Fruit fly (Drosophila melanogaster) whole organism, embryonic: Measurements from ENCODE around the gene CG12783.

Experiments
- BEAF-32 ChIP-seq: fragments of 200-800 bp; sonication (Bioruptor generic); optimal IDR thresholded peaks from 3 replicates; lab custom pipeline; 2017; ENCODE audit warnings: missing biosample characterization, missing genetic modification characterization, mild to moderate bottlenecking, moderate library complexity, missing genetic modification reagents
- Bteb2 ChIP-seq: fragments of 200-800 bp; sonication (Bioruptor generic); optimal IDR thresholded peaks from 2 replicates; lab custom pipeline; 2016; ENCODE audit warnings: missing biosample characterization, missing genetic modification characterization
- C15 ChIP-seq: fragments of 200-800 bp; sonication (Bioruptor generic); IDR thresholded peaks from 3 replicates; pipeline ENCODE4 v1.3.6; 2022; ENCODE audit warnings: missing biosample characterization, missing genetic modification characterization
- CG10147 ChIP-seq: fragments of 200-800 bp; sonication (Bioruptor generic); optimal IDR thresholded peaks from 2 replicates; lab custom pipeline; 2019; ENCODE audit warnings: missing biosample characterization, mild to moderate bottlenecking, missing genetic modification characterization, moderate library complexity
- CG10431 ChIP-seq: fragments of 200-800 bp; sonication (Bioruptor generic); optimal IDR thresholded peaks from 3 replicates; lab custom pipeline; 2018; ENCODE audit warnings: missing biosample characterization, mild to moderate bottlenecking, missing genetic modification characterization
- CG10979 ChIP-seq: fragments of 200-800 bp; sonication (Bioruptor generic); optimal IDR thresholded peaks from 2 replicates; lab custom pipeline; 2018; ENCODE audit warnings: missing biosample characterization, mild to moderate bottlenecking, missing genetic modification characterization, moderate library complexity
- CG11456 ChIP-seq: fragments of 200-800 bp; sonication (Bioruptor generic); IDR thresholded peaks from 3 replicates; pipeline ENCODE4 v1.3.6; 2022; ENCODE audit warnings: missing biosample characterization, missing genetic modification characterization
- CG11504 ChIP-seq: fragments of 200-800 bp; sonication (Bioruptor generic); optimal IDR thresholded peaks from 3 replicates; lab custom pipeline; 2019; ENCODE audit warnings: missing biosample characterization, mild to moderate bottlenecking, missing genetic modification characterization, moderate library complexity
- CG11695 ChIP-seq: fragments of 200-800 bp; sonication (Bioruptor generic); IDR thresholded peaks from 3 replicates; pipeline ENCODE4 v1.3.6; 2022; ENCODE audit warnings: missing biosample characterization, missing genetic modification characterization
- CG12299 ChIP-seq: fragments of 200-800 bp; sonication (Bioruptor generic); optimal IDR thresholded peaks from 2 replicates; lab custom pipeline; 2018; ENCODE audit warnings: missing biosample characterization, mild to moderate bottlenecking, missing genetic modification characterization
- CG13296 ChIP-seq: fragments of 200-800 bp; sonication (Bioruptor generic); optimal IDR thresholded peaks from 3 replicates; lab custom pipeline; 2018; ENCODE audit warnings: missing biosample characterization, mild to moderate bottlenecking, missing genetic modification characterization
- CG14050 ChIP-seq: fragments of 200-800 bp; sonication (Bioruptor generic); IDR thresholded peaks from 3 replicates; pipeline ENCODE4 v1.3.6; 2022; ENCODE audit warnings: missing biosample characterization, missing genetic modification characterization
- CG15601 ChIP-seq: fragments of 200-800 bp; sonication (Bioruptor generic); optimal IDR thresholded peaks from 3 replicates; lab custom pipeline; 2019; ENCODE audit warnings: missing biosample characterization, mild to moderate bottlenecking, missing genetic modification characterization, moderate library complexity
- CG1602 ChIP-seq: fragments of 200-800 bp; sonication (Bioruptor generic); optimal IDR thresholded peaks from 3 replicates; lab custom pipeline; 2016; ENCODE audit warnings: missing biosample characterization, missing genetic modification characterization
- CG16779 ChIP-seq: fragments of 200-800 bp; sonication (Bioruptor generic); IDR thresholded peaks from 2 replicates; pipeline ENCODE4 v1.3.6; 2022; ENCODE audit warnings: missing biosample characterization, missing genetic modification characterization
- CG2120 ChIP-seq: fragments of 200-800 bp; sonication (Bioruptor generic); optimal IDR thresholded peaks from 3 replicates; lab custom pipeline; 2016; ENCODE audit warnings: missing biosample characterization, missing genetic modification characterization
- CG3065 ChIP-seq: fragments of 200-800 bp; sonication (Bioruptor generic); optimal IDR thresholded peaks from 2 replicates; lab custom pipeline; 2016; ENCODE audit warnings: missing biosample characterization, missing genetic modification characterization
- CG4328 ChIP-seq: fragments of 200-800 bp; sonication (Bioruptor generic); optimal IDR thresholded peaks from 3 replicates; lab custom pipeline; 2017; ENCODE audit warnings: missing biosample characterization, missing genetic modification reagents, missing genetic modification characterization
- CG5245 ChIP-seq: fragments of 200-800 bp; sonication (Bioruptor generic); optimal IDR thresholded peaks from 3 replicates; lab custom pipeline; 2016; ENCODE audit warnings: missing biosample characterization, missing genetic modification characterization
- CG7271 ChIP-seq: fragments of 200-800 bp; sonication (Bioruptor generic); optimal IDR thresholded peaks from 2 replicates; lab custom pipeline; 2018; ENCODE audit warnings: missing biosample characterization, mild to moderate bottlenecking, missing genetic modification characterization, moderate library complexity
- CG7745 ChIP-seq: fragments of 200-800 bp; sonication (Bioruptor generic); optimal IDR thresholded peaks from 2 replicates; lab custom pipeline; 2018; ENCODE audit warnings: missing biosample characterization, mild to moderate bottlenecking, missing genetic modification characterization, moderate library complexity
- CG8089 ChIP-seq: fragments of 200-800 bp; sonication (Bioruptor generic); optimal IDR thresholded peaks from 3 replicates; lab custom pipeline; 2016; ENCODE audit warnings: missing biosample characterization, missing genetic modification characterization
- CrebB ChIP-seq: fragments of 200-800 bp; sonication (Bioruptor generic); optimal IDR thresholded peaks from 3 replicates; lab custom pipeline; 2018; ENCODE audit warnings: missing biosample characterization, mild to moderate bottlenecking, missing genetic modification characterization
- Dref ChIP-seq: fragments of 200-800 bp; sonication (Bioruptor generic); IDR thresholded peaks from 2 replicates; pipeline ENCODE4 v1.3.6; 2022; ENCODE audit warnings: missing biosample characterization, missing genetic modification characterization
- HLH4C ChIP-seq: fragments of 200-800 bp; sonication (Bioruptor generic); IDR thresholded peaks from 3 replicates; pipeline ENCODE4 v1.3.6; 2022; ENCODE audit warnings: missing biosample characterization, missing genetic modification characterization; ENCODE audit not compliant: partially characterized antibody
- Hmx ChIP-seq: fragments of 200-800 bp; sonication (Bioruptor generic); optimal IDR thresholded peaks from 2 replicates; lab custom pipeline; 2016; ENCODE audit warnings: missing biosample characterization, missing genetic modification characterization
- Jarid2 ChIP-seq: fragments of 200-800 bp; sonication (Bioruptor generic); optimal IDR thresholded peaks from 3 replicates; lab custom pipeline; 2017; ENCODE audit warnings: mild to moderate bottlenecking, missing biosample characterization, missing genetic modification reagents, missing genetic modification characterization
- Kr ChIP-seq: fragments of 200-800 bp; sonication (Bioruptor generic); optimal IDR thresholded peaks from 2 replicates; lab custom pipeline; 2017; ENCODE audit warnings: missing biosample characterization, mild to moderate bottlenecking, missing genetic modification characterization
- Lhr ChIP-seq: fragments of 200-800 bp; sonication (Bioruptor generic); optimal IDR thresholded peaks from 3 replicates; lab custom pipeline; 2017; ENCODE audit warnings: mild to moderate bottlenecking, missing biosample characterization, missing genetic modification reagents, missing genetic modification characterization
- Max ChIP-seq: fragments of 200-800 bp; sonication (Bioruptor generic); optimal IDR thresholded peaks from 2 replicates; lab custom pipeline; 2016; ENCODE audit warnings: missing biosample characterization, mild to moderate bottlenecking, missing genetic modification characterization
- Mrtf ChIP-seq: fragments of 200-800 bp; sonication (Bioruptor generic); IDR thresholded peaks from 3 replicates; pipeline ENCODE4 v1.3.6; 2022; ENCODE audit warnings: missing biosample characterization, missing genetic modification characterization
- Nf-YA ChIP-seq: fragments of 200-800 bp; sonication (Bioruptor generic); IDR thresholded peaks from 2 replicates; pipeline ENCODE4 v1.3.6; 2022; ENCODE audit warnings: missing biosample characterization, missing genetic modification characterization
- Pdp1 ChIP-seq, 2 experiments: fragments of 200-800 bp; sonication (Bioruptor generic); optimal IDR thresholded peaks; 3 replicates each; lab custom pipeline; 2016; ENCODE audit warnings: missing biosample characterization in 2 of 2, missing genetic modification characterization in 2 of 2, mild to moderate bottlenecking in 1 of 2, moderate library complexity in 1 of 2
- Rx ChIP-seq: fragments of 200-800 bp; sonication (Bioruptor generic); IDR thresholded peaks from 2 replicates; pipeline ENCODE4 v1.3.6; 2022; ENCODE audit warnings: missing biosample characterization, missing genetic modification characterization
- bcd ChIP-seq: fragments of 200-800 bp; sonication (Bioruptor generic); optimal IDR thresholded peaks from 2 replicates; lab custom pipeline; 2017; ENCODE audit warnings: missing biosample characterization, mild to moderate bottlenecking, missing genetic modification characterization
- btn ChIP-seq: fragments of 200-800 bp; sonication (Bioruptor generic); optimal IDR thresholded peaks from 2 replicates; lab custom pipeline; 2016; ENCODE audit warnings: missing biosample characterization, missing genetic modification characterization
- chm ChIP-seq: fragments of 200-800 bp; sonication (Bioruptor generic); IDR thresholded peaks from 2 replicates; pipeline ENCODE4 v1.3.6; 2022; ENCODE audit warnings: missing biosample characterization, missing genetic modification characterization
- da ChIP-seq: fragments of 200-800 bp; sonication (Bioruptor generic); optimal IDR thresholded peaks from 2 replicates; lab custom pipeline; 2016; ENCODE audit warnings: missing biosample characterization, missing genetic modification characterization
- gem ChIP-seq: fragments of 200-800 bp; sonication (Bioruptor generic); optimal IDR thresholded peaks from 2 replicates; lab custom pipeline; 2019; ENCODE audit warnings: missing biosample characterization, mild to moderate bottlenecking, missing genetic modification characterization, moderate library complexity
- gro ChIP-seq: fragments of 200-800 bp; sonication (Bioruptor generic); optimal IDR thresholded peaks from 2 replicates; lab custom pipeline; 2016; ENCODE audit warnings: missing biosample characterization, missing genetic modification characterization
- gsb-n ChIP-seq: fragments of 200-800 bp; sonication (Bioruptor generic); optimal IDR thresholded peaks from 3 replicates; lab custom pipeline; 2018; ENCODE audit warnings: missing biosample characterization, mild to moderate bottlenecking, missing genetic modification characterization
- gt ChIP-seq: fragments of 200-800 bp; sonication (Bioruptor generic); IDR thresholded peaks from 2 replicates; pipeline ENCODE4 v1.3.6; 2022; ENCODE audit warnings: missing biosample characterization, missing genetic modification characterization
- h ChIP-seq: fragments of >200 bp; optimal IDR thresholded peaks from 2 replicates; lab custom pipeline; 2017
- klu ChIP-seq: fragments of 200-800 bp; sonication (Bioruptor generic); IDR thresholded peaks from 2 replicates; pipeline ENCODE4 v1.3.6; 2022; ENCODE audit warnings: missing biosample characterization, missing genetic modification characterization
- lbe ChIP-seq: fragments of 200-800 bp; sonication (Bioruptor generic); optimal IDR thresholded peaks from 2 replicates; lab custom pipeline; 2016; ENCODE audit warnings: missing biosample characterization, mild to moderate bottlenecking, missing genetic modification characterization
- nau ChIP-seq: fragments of 200-800 bp; sonication (Bioruptor generic); optimal IDR thresholded peaks from 3 replicates; lab custom pipeline; 2017; ENCODE audit warnings: missing biosample characterization, mild to moderate bottlenecking, missing genetic modification characterization, missing genetic modification reagents
- org-1 ChIP-seq: fragments of 200-800 bp; sonication (Bioruptor generic); optimal IDR thresholded peaks from 2 replicates; lab custom pipeline; 2017; ENCODE audit warnings: missing biosample characterization, missing genetic modification characterization
- seq ChIP-seq: fragments of 200-800 bp; sonication (Bioruptor generic); IDR thresholded peaks from 2 replicates; pipeline ENCODE4 v1.3.6; 2022; ENCODE audit warnings: missing biosample characterization, missing genetic modification characterization
- sim ChIP-seq: fragments of 200-800 bp; sonication (Bioruptor generic); IDR thresholded peaks from 2 replicates; pipeline ENCODE4 v1.3.6; 2022; ENCODE audit warnings: missing biosample characterization, missing genetic modification characterization
- sug ChIP-seq: fragments of 200-800 bp; optimal IDR thresholded peaks from 2 replicates; lab custom pipeline; 2019; ENCODE audit warnings: missing biosample characterization, mild to moderate bottlenecking, missing genetic modification characterization, moderate library complexity
- wdn ChIP-seq: fragments of 200-800 bp; sonication (Bioruptor generic); IDR thresholded peaks from 2 replicates; pipeline ENCODE4 v1.3.6; 2022; ENCODE audit warnings: missing biosample characterization, missing genetic modification characterization

The CG12783 gene

DNA sequence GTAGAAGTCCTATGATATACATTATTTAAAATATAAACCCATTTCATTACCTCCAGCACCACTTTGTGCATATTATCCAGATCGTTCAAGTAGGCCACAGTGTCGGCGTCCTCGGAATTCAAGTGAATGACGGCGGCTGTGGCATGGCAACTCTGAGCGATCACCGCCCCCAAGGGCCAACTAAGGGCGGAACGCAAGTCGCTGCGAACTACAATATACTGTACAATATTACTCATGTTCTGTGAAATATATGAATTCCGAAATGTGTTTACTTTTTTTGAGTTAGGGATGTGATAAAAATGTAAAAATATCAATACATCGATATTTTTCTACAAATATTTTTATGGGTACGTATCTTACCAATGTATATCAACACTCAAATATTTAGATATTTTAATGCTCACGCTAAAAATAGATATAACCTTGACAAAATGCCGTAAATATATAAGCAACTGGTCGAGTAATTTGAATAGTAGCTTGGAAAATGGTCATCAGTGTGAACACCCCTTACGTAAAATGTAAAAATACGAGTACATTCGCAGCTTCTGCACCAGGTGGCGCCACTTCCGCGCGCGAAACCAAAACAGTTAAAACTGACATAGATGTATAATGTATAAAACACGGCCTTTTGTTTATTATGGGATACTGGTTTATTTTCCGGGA, 39.6 kb downstream of the CG12783 start, which contains the start of gene CG14903 (continued):
- peak; percentile 27 for TF ChIP-seq Max (GFP tag; lab: Kevin White, UChicago)
- no peak for TF ChIP-seq C15 (GFP tag; lab: Robert Waterston, UW)
- TF ChIP-seq nau (GFP tag; lab: Kevin White, UChicago): no peak
- TF ChIP-seq Lhr (GFP tag; lab: Kevin White, UChicago): peak; percentile 72
- no peak for TF ChIP-seq Hmx (GFP tag; lab: Kevin White, UChicago)
- TF ChIP-seq CG10147 (GFP tag; lab: Kevin White, UChicago): peak; percentile 11
- TF ChIP-seq chm (GFP tag; lab: Robert Waterston, UW): peak; percentile 15; the same call in 1 of the 2 replicates
- no peak for TF ChIP-seq seq (GFP tag; lab: Robert Waterston, UW)
- no peak for TF ChIP-seq wdn (GFP tag; lab: Robert Waterston, UW)
- no peak for TF ChIP-seq lbe (GFP tag; lab: Kevin White, UChicago)
- no peak for TF ChIP-seq Rx (GFP tag; lab: Robert Waterston, UW)
- TF ChIP-seq CG11456 (GFP tag; lab: Robert Waterston, UW): 0 out of 3 replicates have a peak, but pooled peaks have one; percentile 18
- peak; percentile 22 for TF ChIP-seq CG15601
- TF ChIP-seq Bteb2 (GFP tag; lab: Kevin White, UChicago): no peak
- 0 out of 3 replicates have a peak, but pooled peaks have one; percentile 17 for TF ChIP-seq Mrtf (GFP tag; lab: Robert Waterston, UW)
- TF ChIP-seq CG7745 (tag; lab: Kevin White, UChicago): no peak
- peak; percentile 49 for TF ChIP-seq gem (tag; lab: Kevin White, UChicago)
- no peak for TF ChIP-seq klu
- TF ChIP-seq CG14050 (GFP tag; lab: Robert Waterston, UW): no peak
- TF ChIP-seq CG3065 (GFP tag; lab: Kevin White, UChicago): no peak
- no peak for TF ChIP-seq CG10979 (tag; lab: Kevin White, UChicago)
- no peak for TF ChIP-seq CG4328 (GFP tag; lab: Kevin White, UChicago)
- no peak for TF ChIP-seq CG8089 (GFP tag; lab: Kevin White, UChicago)
- TF ChIP-seq sug: no peak
- TF ChIP-seq CG7271: no peak
- no peak for TF ChIP-seq CG12299
- peak; percentile 49 for TF ChIP-seq CG2120
- peak; percentile 49 for TF ChIP-seq bcd
- TF ChIP-seq gt: no peak
- no peak for TF ChIP-seq h (lab: Kevin White, UChicago)
- TF ChIP-seq da (GFP tag; lab: Kevin White, UChicago): no peak
- peak; percentile 47 for TF ChIP-seq Jarid2 (GFP tag; lab: Kevin White, UChicago)
- no peak for TF ChIP-seq sim
- TF ChIP-seq gsb-n (tag; lab: Kevin White, UChicago): no peak
- peak; percentile 59 for TF ChIP-seq CG11504 (tag; lab: Kevin White, UChicago)
- peak; percentile 53 for TF ChIP-seq Dref (GFP tag; lab: Robert Waterston, UW)
- TF ChIP-seq CG11695 (GFP tag; lab: Robert Waterston, UW): no peak
- TF ChIP-seq CG13296: no peak
- TF ChIP-seq CG5245 (GFP tag; lab: Kevin White, UChicago): peak; percentile 39
- no peak for TF ChIP-seq Nf-YA
- no peak for TF ChIP-seq btn
- no peak for TF ChIP-seq gro (GFP tag; lab: Kevin White, UChicago)
- no peak for TF ChIP-seq Kr
- TF ChIP-seq BEAF-32 (GFP tag; lab: Kevin White, UChicago): peak; percentile 85
- TF ChIP-seq CrebB (tag; lab: Kevin White, UChicago): no peak
- no peak for TF ChIP-seq CG16779 (GFP tag; lab: Robert Waterston, UW)
- peak; percentile 56; the same call in 2 of the 3 replicates for TF ChIP-seq HLH4C (GFP tag; lab: Robert Waterston, UW)
- no peak for TF ChIP-seq CG10431 (GFP tag; lab: Kevin White, UChicago)
- TF ChIP-seq CG1602 (GFP tag; lab: Kevin White, UChicago): peak; percentile 40
- TF ChIP-seq org-1: no peak
- no peak for TF ChIP-seq Pdp1 (GFP tag; optimal IDR thresholded peaks at IDR 0.05; lab: Kevin White, UChicago)
